In the genomic region with DNA sequence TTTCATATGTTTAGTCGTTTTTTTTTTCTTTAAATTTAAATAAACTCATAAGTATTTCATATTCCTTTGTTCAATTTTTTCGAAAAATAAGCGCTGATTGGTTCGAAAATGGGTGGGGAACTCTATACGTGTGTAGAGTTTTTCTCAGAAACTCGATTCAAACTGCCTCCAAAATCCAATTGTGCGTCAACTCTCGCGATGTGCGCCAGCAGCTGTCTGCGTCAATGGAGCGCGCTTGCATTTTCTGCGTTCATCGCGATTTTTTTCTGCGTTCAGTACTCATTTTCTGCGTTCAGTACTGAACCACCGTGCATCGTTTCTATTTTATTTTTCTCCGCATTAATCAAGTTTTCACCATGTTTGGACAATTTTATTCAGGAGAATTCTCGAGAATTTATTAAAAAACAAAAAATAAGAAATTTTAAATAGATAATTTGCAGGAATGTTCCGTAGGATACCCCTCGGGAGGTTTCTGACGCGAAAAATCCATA, we compare ENCODE assay signal across 3 worm cellular contexts.
TF ChIP-seq lines count a peak whose summit lies in the region.

A gene (plus strand): TSS at position 441 of the 491 bp plus-strand sequence.

TF ChIP-seq in whole organism, L1 larva, 84 proteins besides CTCF, POLR2A, EP300 and RAD21 (continued from another document and continues in another):
- TF ChIP-seq nhr-12 (tag; optimal IDR thresholded peaks at IDR 0.05; lab: Kevin White, UChicago) (peak; percentile 73), sox-4 (tag; optimal IDR thresholded peaks at IDR 0.05; lab: Kevin White, UChicago) (peak; percentile 96), xbp-1 (tag; optimal IDR thresholded peaks at IDR 0.05; lab: Kevin White, UChicago) (peak; percentile 98), lin-13 (GFP tag; optimal IDR thresholded peaks at IDR 0.05; lab: Kevin White, UChicago) (peak; percentile 99), nhr-71 (tag; optimal IDR thresholded peaks at IDR 0.05; lab: Kevin White, UChicago) (peak; percentile 99), sup-37 (GFP tag; optimal IDR thresholded peaks at IDR 0.05; lab: Kevin White, UChicago) (peak; percentile 98), unc-62 (GFP tag; optimal IDR thresholded peaks at IDR 0.05; lab: Kevin White, UChicago) (peak; percentile 33), ztf-4 (tag; optimal IDR thresholded peaks at IDR 0.05; lab: Kevin White, UChicago) (peak; percentile 97), egl-27 (tag; optimal IDR thresholded peaks at IDR 0.05; lab: Kevin White, UChicago) (peak; percentile 48 to 88), lin-39 (tag; optimal IDR thresholded peaks at IDR 0.05; lab: Kevin White, UChicago) (peak; percentile 99), mep-1 (tag; optimal IDR thresholded peaks at IDR 0.05; lab: Kevin White, UChicago) (peak; percentile 100), fkh-4 (tag; optimal IDR thresholded peaks at IDR 0.05; lab: Kevin White, UChicago; ENCODE audit: borderline replicate concordance) (peak; percentile 82), irx-1 (tag; optimal IDR thresholded peaks at IDR 0.05; lab: Kevin White, UChicago) (peak; percentile 98), fkh-10 (GFP tag; optimal IDR thresholded peaks at IDR 0.05; lab: Kevin White, UChicago) (peak; percentile 99), nhr-11 (tag; optimal IDR thresholded peaks at IDR 0.05; lab: Kevin White, UChicago) (peak; percentile 97), swsn-7 (tag; optimal IDR thresholded peaks at IDR 0.05; lab: Kevin White, UChicago) (peak; percentile 99), snpc-4 (tag; optimal IDR thresholded peaks at IDR 0.05; lab: Kevin White, UChicago) (peak; percentile 95), grh-1 (GFP tag; IDR thresholded peaks at IDR 0.05; lab: Robert Waterston, UW) (peak; percentile 98), ets-5 (GFP tag; IDR thresholded peaks at IDR 0.05; lab: Robert Waterston, UW) (no peak), nhr-28 (tag; optimal IDR thresholded peaks at IDR 0.05; lab: Kevin White, UChicago) (no peak), nhr-77 (tag; optimal IDR thresholded peaks at IDR 0.05; lab: Kevin White, UChicago) (peak; percentile 98), lin-35 (GFP tag; optimal IDR thresholded peaks at IDR 0.05; lab: Kevin White, UChicago) (peak; percentile 100), dsc-1 (tag; optimal IDR thresholded peaks at IDR 0.05; lab: Kevin White, UChicago) (peak; percentile 99), lin-15B (tag; optimal IDR thresholded peaks at IDR 0.05; lab: Kevin White, UChicago) (peak; percentile 99), ama-1 (optimal IDR thresholded peaks at IDR 0.05; lab: Kevin White, UChicago) (peak; percentile 84), nhr-85 (tag; lab: Kevin White, UChicago) (peak; percentile 99), nhr-237 (tag; optimal IDR thresholded peaks at IDR 0.05; lab: Kevin White, UChicago) (peak; percentile 97), alr-1 (tag; optimal IDR thresholded peaks at IDR 0.05; lab: Kevin White, UChicago; ENCODE audit: borderline replicate concordance) (no peak), pax-3 (tag; optimal IDR thresholded peaks at IDR 0.05; lab: Kevin White, UChicago) (peak; percentile 98), C34B4.2 (tag; optimal IDR thresholded peaks at IDR 0.05; lab: Kevin White, UChicago) (peak; percentile 91), unc-30 (tag; optimal IDR thresholded peaks at IDR 0.05; lab: Kevin White, UChicago) (peak; percentile 83), tlp-1 (tag; optimal IDR thresholded peaks at IDR 0.05; lab: Kevin White, UChicago) (no peak), dpl-1 (GFP tag; optimal IDR thresholded peaks at IDR 0.05; lab: Kevin White, UChicago) (peak; percentile 100), unc-86 (tag; optimal IDR thresholded peaks at IDR 0.05; lab: Kevin White, UChicago) (peak; percentile 99), nhr-20 (tag; optimal IDR thresholded peaks at IDR 0.05; lab: Kevin White, UChicago) (peak; percentile 99), jun-1 (tag; optimal IDR thresholded peaks at IDR 0.05; lab: Kevin White, UChicago) (peak; percentile 98), ceh-88 (GFP tag; IDR thresholded peaks at IDR 0.05; lab: Robert Waterston, UW) (peak; percentile 95), fos-1 (tag; optimal IDR thresholded peaks at IDR 0.05; lab: Kevin White, UChicago) (peak; percentile 96), nhr-90 (tag; optimal IDR thresholded peaks at IDR 0.05; lab: Kevin White, UChicago; ENCODE audit: poor library complexity) (peak; percentile 99), nhr-84 (tag; optimal IDR thresholded peaks at IDR 0.05; lab: Kevin White, UChicago) (no peak), elt-2 (tag; optimal IDR thresholded peaks at IDR 0.05; lab: Kevin White, UChicago) (peak; percentile 94), ztf-11 (tag; optimal IDR thresholded peaks at IDR 0.05; lab: Kevin White, UChicago) (peak; percentile 62 to 95)

TF ChIP-seq in whole organism, L3 larva, 47 proteins besides CTCF, POLR2A, EP300 and RAD21 (continued from another document):
- TF ChIP-seq zag-1 (tag; optimal IDR thresholded peaks at IDR 0.05; lab: Kevin White, UChicago) (peak; percentile 90), egl-5 (tag; optimal IDR thresholded peaks at IDR 0.05; lab: Kevin White, UChicago) (peak; percentile 93), elt-2 (tag; optimal IDR thresholded peaks at IDR 0.05; lab: Kevin White, UChicago) (peak; percentile 90), nfya-1 (tag; optimal IDR thresholded peaks at IDR 0.05; lab: Kevin White, UChicago; ENCODE audit: insufficient read depth) (peak; percentile 98), mml-1 (tag; optimal IDR thresholded peaks at IDR 0.05; lab: Kevin White, UChicago) (no peak), nhr-12 (tag; optimal IDR thresholded peaks at IDR 0.05; lab: Kevin White, UChicago) (no peak), mdl-1 (tag; optimal IDR thresholded peaks at IDR 0.05; lab: Kevin White, UChicago) (no peak), ceh-16 (tag; optimal IDR thresholded peaks at IDR 0.05; lab: Kevin White, UChicago) (peak; percentile 35), fkh-2 (tag; optimal IDR thresholded peaks at IDR 0.05; lab: Kevin White, UChicago) (no peak), ama-1 (optimal IDR thresholded peaks at IDR 0.05; lab: Kevin White, UChicago) (peak; percentile 88), fkh-10 (GFP tag; optimal IDR thresholded peaks at IDR 0.05; lab: Kevin White, UChicago) (peak; percentile 94), nhr-43 (tag; optimal IDR thresholded peaks at IDR 0.05; lab: Kevin White, UChicago; ENCODE audit: poor library complexity, severe bottlenecking) (peak; percentile 98), unc-39 (tag; optimal IDR thresholded peaks at IDR 0.05; lab: Kevin White, UChicago) (peak; percentile 48), jun-1 (tag; optimal IDR thresholded peaks at IDR 0.05; lab: Kevin White, UChicago) (peak; percentile 97), nhr-67 (tag; optimal IDR thresholded peaks at IDR 0.05; lab: Kevin White, UChicago) (peak; percentile 40), nhr-77 (tag; optimal IDR thresholded peaks at IDR 0.05; lab: Kevin White, UChicago) (peak; percentile 88), R02D3.7 (tag; optimal IDR thresholded peaks at IDR 0.05; lab: Kevin White, UChicago) (peak; percentile 93), elt-3 (tag; optimal IDR thresholded peaks at IDR 0.05; lab: Kevin White, UChicago) (peak in 1 of 3 experiments; percentile 73), nhr-23 (tag; optimal IDR thresholded peaks at IDR 0.05; lab: Kevin White, UChicago) (peak; percentile 99), sea-2 (GFP tag; optimal IDR thresholded peaks at IDR 0.05; lab: Kevin White, UChicago) (no peak), unc-62 (GFP tag; optimal IDR thresholded peaks at IDR 0.05; lab: Kevin White, UChicago) (peak; percentile 65), pqm-1 (tag; optimal IDR thresholded peaks at IDR 0.05; lab: Kevin White, UChicago) (peak; percentile 86), pha-4 (tag; optimal IDR thresholded peaks at IDR 0.05; lab: Kevin White, UChicago) (peak; percentile 100), nhr-25 (tag; optimal IDR thresholded peaks at IDR 0.05; lab: Kevin White, UChicago) (peak; percentile 99), nhr-237 (tag; optimal IDR thresholded peaks at IDR 0.05; lab: Kevin White, UChicago) (peak; percentile 54), lsy-12 (tag; optimal IDR thresholded peaks at IDR 0.05; lab: Kevin White, UChicago) (peak; percentile 96), ceh-9 (tag; optimal IDR thresholded peaks at IDR 0.05; lab: Kevin White, UChicago) (no peak), ztf-11 (tag; optimal IDR thresholded peaks at IDR 0.05; lab: Kevin White, UChicago) (no peak), nhr-11 (tag; optimal IDR thresholded peaks at IDR 0.05; lab: Kevin White, UChicago) (peak; percentile 94)

TF ChIP-seq in whole organism, young adult, 124 proteins besides CTCF, POLR2A, EP300 and RAD21 (continued from another document and continues in another):
- TF ChIP-seq lin-26 (GFP tag; IDR thresholded peaks at IDR 0.05; lab: Robert Waterston, UW) = peak; percentile 77
- peak; percentile 65 for TF ChIP-seq xnd-1 (tag; optimal IDR thresholded peaks at IDR 0.05; lab: Kevin White, UChicago)
- TF ChIP-seq ceh-100 (GFP tag; IDR thresholded peaks at IDR 0.05; lab: Robert Waterston, UW) = peak; percentile 91
- TF ChIP-seq F22D6.2 (tag; optimal IDR thresholded peaks at IDR 0.05; lab: Kevin White, UChicago) = peak; percentile 89
- peak; percentile 93 for TF ChIP-seq K12H6.12 (tag; optimal IDR thresholded peaks at IDR 0.05; lab: Kevin White, UChicago)
- TF ChIP-seq egl-18 (GFP tag; IDR thresholded peaks at IDR 0.05; lab: Robert Waterston, UW) = peak; percentile 95
- peak; percentile 97 for TF ChIP-seq ekl-4 (GFP tag; IDR thresholded peaks at IDR 0.05; lab: Robert Waterston, UW)
- peak; percentile 83 for TF ChIP-seq hmg-1.2 (GFP tag; IDR thresholded peaks at IDR 0.05; lab: Robert Waterston, UW)
- peak; percentile 92 for TF ChIP-seq somi-1 (GFP tag; optimal IDR thresholded peaks at IDR 0.05; lab: Kevin White, UChicago)
- TF ChIP-seq cebp-2 (GFP tag; IDR thresholded peaks at IDR 0.05; lab: Robert Waterston, UW) = 0 out of 2 replicates have a peak, but pooled peaks have one; percentile 51
- TF ChIP-seq nhr-120 (GFP tag; IDR thresholded peaks at IDR 0.05; lab: Robert Waterston, UW) = 0 out of 2 replicates have a peak, but pooled peaks have one; percentile 63
- peak; percentile 95 for TF ChIP-seq Y95B8A.8 (GFP tag; IDR thresholded peaks at IDR 0.05; lab: Robert Waterston, UW)
- peak; percentile 76 for TF ChIP-seq cebp-1 (GFP tag; IDR thresholded peaks at IDR 0.05; lab: Robert Waterston, UW)
- peak; percentile 95 for TF ChIP-seq cebp-1 (tag; optimal IDR thresholded peaks at IDR 0.05; lab: Kevin White, UChicago)
- TF ChIP-seq Y56A3A.18 (GFP tag; IDR thresholded peaks at IDR 0.05; lab: Robert Waterston, UW) = peak; percentile 96
- peak; percentile 97 for TF ChIP-seq dpl-1 (GFP tag; optimal IDR thresholded peaks at IDR 0.05; lab: Kevin White, UChicago)
- peak; percentile 73 for TF ChIP-seq him-1 (tag; optimal IDR thresholded peaks at IDR 0.05; lab: Kevin White, UChicago)
- TF ChIP-seq nfyb-1 (GFP tag; IDR thresholded peaks at IDR 0.05; lab: Robert Waterston, UW) = peak; percentile 98
- TF ChIP-seq ZK185.1 (tag; optimal IDR thresholded peaks at IDR 0.05; lab: Kevin White, UChicago; ENCODE audit: poor library complexity, severe bottlenecking) = peak; percentile 96
- TF ChIP-seq ama-1 (optimal IDR thresholded peaks at IDR 0.05; lab: Kevin White, UChicago) = no peak
- no peak for TF ChIP-seq ama-1 (GFP tag; optimal IDR thresholded peaks at IDR 0.05; lab: Kevin White, UChicago)
- peak; percentile 80 for TF ChIP-seq F33H1.4 (GFP tag; IDR thresholded peaks at IDR 0.05; lab: Robert Waterston, UW)
- TF ChIP-seq ets-4 (GFP tag; optimal IDR thresholded peaks at IDR 0.05; lab: Kevin White, UChicago) = peak; percentile 72
- peak; percentile 99 for TF ChIP-seq pbrm-1 (GFP tag; IDR thresholded peaks at IDR 0.05; lab: Robert Waterston, UW)
- no peak for TF ChIP-seq F57A8.1 (GFP tag; optimal IDR thresholded peaks at IDR 0.05; lab: Kevin White, UChicago)
- TF ChIP-seq snpc-1.3 (tag; optimal IDR thresholded peaks at IDR 0.05; lab: Kevin White, UChicago; ENCODE audit: insufficient read depth) = peak; percentile 93
- TF ChIP-seq F23B12.7 (tag; optimal IDR thresholded peaks at IDR 0.05; lab: Kevin White, UChicago; ENCODE audit: insufficient read depth) = peak; percentile 92
- no peak for TF ChIP-seq sptf-2 (GFP tag; optimal IDR thresholded peaks at IDR 0.05; lab: Kevin White, UChicago)
- TF ChIP-seq attf-3 (GFP tag; conservative IDR thresholded peaks at IDR 0.05; lab: Robert Waterston, UW) = peak; percentile 63
- TF ChIP-seq Y67H2A.10 (GFP tag; conservative IDR thresholded peaks at IDR 0.05; lab: Robert Waterston, UW) = 0 out of 2 replicates have a peak, but pooled peaks have one; percentile 48
- peak; percentile 14 for TF ChIP-seq mes-4 (tag; optimal IDR thresholded peaks at IDR 0.05; lab: Kevin White, UChicago)
- peak; percentile 96 for TF ChIP-seq zfh-2 (GFP tag; conservative IDR thresholded peaks at IDR 0.05; lab: Robert Waterston, UW)
- TF ChIP-seq aptf-2 (GFP tag; conservative IDR thresholded peaks at IDR 0.05; lab: Robert Waterston, UW) = no peak
- no peak for TF ChIP-seq ceh-40 (GFP tag; IDR thresholded peaks at IDR 0.05; lab: Robert Waterston, UW)
- no peak for TF ChIP-seq nfya-1 (tag; optimal IDR thresholded peaks at IDR 0.05; lab: Kevin White, UChicago; ENCODE audit: borderline replicate concordance, insufficient read depth)
- peak; percentile 95 for TF ChIP-seq efl-1 (GFP tag; optimal IDR thresholded peaks at IDR 0.05; lab: Kevin White, UChicago)
- no peak for TF ChIP-seq ceh-58 (GFP tag; IDR thresholded peaks at IDR 0.05; lab: Robert Waterston, UW)
- no peak for TF ChIP-seq F55B11.4 (tag; optimal IDR thresholded peaks at IDR 0.05; lab: Kevin White, UChicago; ENCODE audit: borderline replicate concordance, insufficient read depth)
- peak; percentile 64 for TF ChIP-seq B0019.2 (GFP tag; conservative IDR thresholded peaks at IDR 0.05; lab: Robert Waterston, UW)
- TF ChIP-seq sdz-38 (tag; optimal IDR thresholded peaks at IDR 0.05; lab: Kevin White, UChicago) = no peak
- peak; percentile 95 for TF ChIP-seq lir-1 (GFP tag; conservative IDR thresholded peaks at IDR 0.05; lab: Robert Waterston, UW)
- no peak for TF ChIP-seq ztf-25 (GFP tag; IDR thresholded peaks at IDR 0.05; lab: Robert Waterston, UW)
- TF ChIP-seq F39B2.1 (GFP tag; IDR thresholded peaks at IDR 0.05; lab: Robert Waterston, UW) = peak; percentile 86
- peak; percentile 81 for TF ChIP-seq tbp1 (GFP tag; optimal IDR thresholded peaks at IDR 0.05; lab: Kevin White, UChicago)
- no peak for TF ChIP-seq tbx-9 (tag; optimal IDR thresholded peaks at IDR 0.05; lab: Kevin White, UChicago; ENCODE audit: borderline replicate concordance)
- TF ChIP-seq nhr-179 (tag; optimal IDR thresholded peaks at IDR 0.05; lab: Kevin White, UChicago) = no peak
- TF ChIP-seq C06A6.2 (GFP tag; conservative IDR thresholded peaks at IDR 0.05; lab: Robert Waterston, UW) = peak; percentile 96
- TF ChIP-seq lin-54 (GFP tag; optimal IDR thresholded peaks at IDR 0.05; lab: Kevin White, UChicago) = peak; percentile 100
- peak; percentile 87 for TF ChIP-seq ztf-6 (GFP tag; IDR thresholded peaks at IDR 0.05; lab: Robert Waterston, UW)
- no peak for TF ChIP-seq rpc-1 (optimal IDR thresholded peaks at IDR 0.05; lab: Kevin White, UChicago)
- no peak for TF ChIP-seq rpc-1 (tag; optimal IDR thresholded peaks at IDR 0.05; lab: Kevin White, UChicago)
- peak; percentile 93 for TF ChIP-seq hsf-1 (GFP tag; IDR thresholded peaks at IDR 0.05; lab: Robert Waterston, UW)
- TF ChIP-seq nfya-2 (GFP tag; IDR thresholded peaks at IDR 0.05; lab: Robert Waterston, UW) = no peak
- TF ChIP-seq F52B5.7 (tag; optimal IDR thresholded peaks at IDR 0.05; lab: Kevin White, UChicago) = peak; percentile 79
- no peak for TF ChIP-seq hlh-26 (GFP tag; conservative IDR thresholded peaks at IDR 0.05; lab: Robert Waterston, UW)
- peak; percentile 98 for TF ChIP-seq lin-40 (tag; optimal IDR thresholded peaks at IDR 0.05; lab: Kevin White, UChicago)
- TF ChIP-seq gei-17 (GFP tag; optimal IDR thresholded peaks at IDR 0.05; lab: Kevin White, UChicago) = peak; percentile 86
- TF ChIP-seq let-526 (GFP tag; IDR thresholded peaks at IDR 0.05; lab: Robert Waterston, UW) = peak; percentile 95
- peak; percentile 90 to 99 (median 95) for TF ChIP-seq lin-35 (GFP tag; optimal IDR thresholded peaks at IDR 0.05; lab: Kevin White, UChicago)
- TF ChIP-seq K11D2.4 (GFP tag; IDR thresholded peaks at IDR 0.05; lab: Robert Waterston, UW) = peak; percentile 96
- TF ChIP-seq unc-130 (GFP tag; optimal IDR thresholded peaks at IDR 0.05; lab: Kevin White, UChicago) = peak; percentile 81
- peak; percentile 83 for TF ChIP-seq snpc-3.4 (tag; optimal IDR thresholded peaks at IDR 0.05; lab: Kevin White, UChicago)
